Fruit fly (Drosophila melanogaster) Kc167 (cell line): Measurements from ENCODE around the gene CG17440.

ENCODE experiments used
- h ChIP-seq: fragments of >200 bp; optimal IDR thresholded peaks from 3 replicates; lab custom pipeline; 2018; ENCODE audit warnings: missing external identifiers
- psq ChIP-seq: fragments of >200 bp; optimal IDR thresholded peaks from 2 replicates; lab custom pipeline; 2017; ENCODE audit warnings: missing external identifiers
- ttk ChIP-seq: sonication (Bioruptor generic); optimal IDR thresholded peaks from 2 replicates; lab custom pipeline; 2017; ENCODE audit warnings: missing external identifiers

dm6 chrX:9295518-9295917, 25.8 kb upstream of the CG17440 start:
- no peak for TF ChIP-seq h (lab: Kevin White, UChicago)
- no peak for TF ChIP-seq psq
- no peak for TF ChIP-seq ttk (lab: Kevin White, UChicago)
